Worm (Caenorhabditis elegans) whole organism, L4 larva: ENCODE measurements around the gene wrk-1.

Experiments used
- ama-1 ChIP-seq: fragments of 150-350 bp; optimal IDR thresholded peaks from 2 replicates; lab custom pipeline; 2014; ENCODE audit warnings: inconsistent platforms, mixed read lengths
- attf-4 ChIP-seq: sonication (generic microtip); optimal IDR thresholded peaks from 3 replicates; lab custom pipeline; 2017; ENCODE audit warnings: missing biosample characterization, missing genetic modification characterization
- ces-1 ChIP-seq: fragments of 150-350 bp; sonication (generic microtip); optimal IDR thresholded peaks from 4 replicates; lab custom pipeline; 2014; ENCODE audit warnings: missing biosample characterization, missing genetic modification reagents, missing genetic modification characterization
- daf-12 ChIP-seq: fragments of 150-350 bp; optimal IDR thresholded peaks from 2 replicates; lab custom pipeline; 2014; ENCODE audit warnings: missing biosample characterization, missing genetic modification reagents, missing genetic modification characterization
- dpl-1 ChIP-seq: fragments of 150-350 bp; optimal IDR thresholded peaks from 2 replicates; lab custom pipeline; 2014; ENCODE audit warnings: missing biosample characterization, missing genetic modification reagents, missing genetic modification characterization
- lin-1 ChIP-seq: fragments of 200-800 bp; sonication (Bioruptor generic); IDR thresholded peaks from 2 replicates; pipeline ENCODE4 v1.3.6; 2022; ENCODE audit warnings: missing genetic modification reagents, missing genetic modification characterization, missing compliant biosample characterization
- lin-13 ChIP-seq: fragments of 150-350 bp; optimal IDR thresholded peaks from 2 replicates; lab custom pipeline; 2014; ENCODE audit warnings: missing biosample characterization, missing genetic modification reagents, missing genetic modification characterization
- lin-39 ChIP-seq: fragments of 150-350 bp; optimal IDR thresholded peaks from 2 replicates; lab custom pipeline; 2014; ENCODE audit warnings: missing biosample characterization, missing genetic modification reagents, missing genetic modification characterization
- nhr-237 ChIP-seq: sonication (generic microtip); optimal IDR thresholded peaks from 2 replicates; lab custom pipeline; 2017; ENCODE audit warnings: missing biosample characterization, missing genetic modification characterization
- nhr-6 ChIP-seq: fragments of 150-350 bp; optimal IDR thresholded peaks from 2 replicates; lab custom pipeline; 2014; ENCODE audit warnings: missing biosample characterization, missing genetic modification characterization
- unc-62 ChIP-seq, 3 experiments: fragments of 150-350 bp in 1 of 3; sonication (generic microtip); optimal IDR thresholded peaks in 2 of 3; peaks in 1 of 3; 1 replicate in 1 of 3; 2 replicates in 2 of 3; lab custom pipeline; 2014 to 2017; ENCODE audit warnings: missing biosample characterization in 3 of 3, missing genetic modification characterization in 3 of 3, missing genetic modification reagents in 3 of 3, missing genotype in 1 of 3
- zag-1 ChIP-seq: fragments of 150-350 bp; optimal IDR thresholded peaks from 2 replicates; lab custom pipeline; 2014; ENCODE audit warnings: missing biosample characterization, missing genetic modification characterization

- TF ChIP-seq nhr-237 (tag; lab: Kevin White, UChicago), result no peak
- no peak for TF ChIP-seq zag-1 (tag; lab: Kevin White, UChicago)
- no peak for TF ChIP-seq lin-39 (tag; lab: Kevin White, UChicago)
- peak; percentile 9 for TF ChIP-seq nhr-6 (tag; lab: Kevin White, UChicago)
- no peak for TF ChIP-seq daf-12
- no peak for TF ChIP-seq lin-13 (GFP tag; lab: Kevin White, UChicago)
- no peak for TF ChIP-seq ces-1 (GFP tag; lab: Kevin White, UChicago)
- TF ChIP-seq lin-1 (GFP tag; lab: Robert Waterston, UW), result no peak
- TF ChIP-seq ama-1 (lab: Kevin White, UChicago), result no peak
- no peak for TF ChIP-seq attf-4 (tag; lab: Kevin White, UChicago)
- no peak for TF ChIP-seq unc-62 (GFP tag; optimal IDR thresholded peaks at IDR 0.05 in 1 of 2; lab: Kevin White, UChicago)
- TF ChIP-seq unc-62 (tag; optimal IDR thresholded peaks at IDR 0.05; lab: Kevin White, UChicago), result no peak
- no peak for TF ChIP-seq dpl-1 (GFP tag; lab: Kevin White, UChicago)
These were observed 31.2 kb upstream of the wrk-1 start, which contains the start of gene tth-1 for ce11 chrX:8423633-8424032.
